Worm (Caenorhabditis elegans): ENCODE measurements around the gene F16G10.7.

DNA sequence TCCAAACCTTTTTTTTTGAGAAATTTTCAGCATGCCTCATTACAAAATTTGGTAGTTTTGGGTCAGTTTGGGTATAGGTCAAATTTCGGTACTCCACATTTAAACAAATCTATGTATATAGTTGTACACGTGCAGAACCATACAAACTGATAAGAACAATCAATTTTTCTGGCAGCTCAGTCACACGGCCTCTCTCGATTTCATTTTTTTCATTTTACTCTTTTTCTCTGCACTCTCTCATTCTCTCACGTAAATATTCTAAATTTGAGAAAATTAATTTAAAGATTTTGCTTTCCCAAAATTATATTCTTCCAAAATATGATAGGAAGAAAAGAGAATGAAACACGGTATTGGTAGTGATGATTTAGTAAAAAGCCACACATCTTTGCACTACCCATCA, 41.1 kb upstream of the F16G10.7 start:
- TF ChIP-seq lin-39 (tag; optimal IDR thresholded peaks at IDR 0.05) (no peak), lin-13 (GFP tag; optimal IDR thresholded peaks at IDR 0.05) (no peak), snpc-4 (tag; optimal IDR thresholded peaks at IDR 0.05) (no peak), nhr-77 (tag; optimal IDR thresholded peaks at IDR 0.05) (no peak)

All from whole organism, L2 larva.